Fruit fly (Drosophila melanogaster): ENCODE measurements around the gene GstD1.
A peak's percentile ranks its signal among the peaks of the same experiment; 100 is the strongest.

The GstD1 gene

DNA sequence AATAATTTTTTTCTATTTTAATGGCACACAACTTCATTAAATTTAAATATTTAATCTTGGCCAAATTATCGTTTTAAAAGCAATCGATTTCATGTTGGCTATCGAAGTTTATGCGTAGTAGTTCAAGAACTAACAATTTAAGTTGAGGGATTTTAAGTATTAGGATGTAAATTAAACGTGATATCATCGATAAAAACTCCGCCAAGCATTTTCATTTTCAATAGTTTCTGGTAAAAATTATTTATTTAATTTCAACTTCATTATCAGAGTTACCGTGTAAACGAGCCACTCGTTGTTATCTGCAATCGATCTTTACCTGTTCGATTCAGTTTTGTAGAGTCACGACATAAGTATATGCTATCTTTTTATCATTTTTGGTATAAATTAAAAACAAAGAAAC is 33.9 kb upstream of the GstD1 start (continued):
- TF ChIP-seq esg (GFP tag; conservative IDR thresholded peaks at IDR 0.05), result peak; percentile 93
- peak; percentile 91 for TF ChIP-seq eyg (GFP tag; optimal IDR thresholded peaks at IDR 0.05)
- peak; percentile 95 for TF ChIP-seq CG3407 (GFP tag; optimal IDR thresholded peaks at IDR 0.05)
- peak; percentile 92 for TF ChIP-seq gcm2 (GFP tag; optimal IDR thresholded peaks at IDR 0.05)
- peak; percentile 94 for TF ChIP-seq MBD-R2 (GFP tag; IDR thresholded peaks at IDR 0.05)
- TF ChIP-seq nau (GFP tag; optimal IDR thresholded peaks at IDR 0.05), result peak; percentile 99
- TF ChIP-seq CG9437 (GFP tag; optimal IDR thresholded peaks at IDR 0.05), result peak; percentile 92
- peak; percentile 99 for TF ChIP-seq D19A (tag; optimal IDR thresholded peaks at IDR 0.05)
- TF ChIP-seq eve (GFP tag; optimal IDR thresholded peaks at IDR 0.05), result no peak
- TF ChIP-seq seq (GFP tag; IDR thresholded peaks at IDR 0.05), result peak; percentile 97
- TF ChIP-seq HmgZ (tag; optimal IDR thresholded peaks at IDR 0.05), result peak; percentile 98
- peak; percentile 94 for TF ChIP-seq CG30431 (GFP tag; optimal IDR thresholded peaks at IDR 0.05)
- TF ChIP-seq CG2129 (GFP tag; IDR thresholded peaks at IDR 0.05; ENCODE audit: partially characterized antibody), result no peak
- peak; percentile 97 for TF ChIP-seq Xbp1 (GFP tag; optimal IDR thresholded peaks at IDR 0.05)
- peak; percentile 88 for TF ChIP-seq Lim3 (GFP tag; IDR thresholded peaks at IDR 0.05)
- TF ChIP-seq ab (GFP tag; optimal IDR thresholded peaks at IDR 0.05), result peak; percentile 73
- peak; percentile 95 for TF ChIP-seq CG14441 (GFP tag; IDR thresholded peaks at IDR 0.05)
- TF ChIP-seq CG7928 (GFP tag; optimal IDR thresholded peaks at IDR 0.05), result peak; percentile 88
- peak; percentile 97 for TF ChIP-seq CG1603 (tag; optimal IDR thresholded peaks at IDR 0.05)
- peak; percentile 86 for TF ChIP-seq Hey (tag; optimal IDR thresholded peaks at IDR 0.05)
- TF ChIP-seq CG9817 (tag; optimal IDR thresholded peaks at IDR 0.05), result peak; percentile 97
- no peak for TF ChIP-seq HLHmδ (GFP tag; optimal IDR thresholded peaks at IDR 0.05)
- TF ChIP-seq pfk (GFP tag; optimal IDR thresholded peaks at IDR 0.05), result peak; percentile 76
- TF ChIP-seq CG32767 (GFP tag; IDR thresholded peaks at IDR 0.05), result peak; percentile 93
- peak; percentile 94 for TF ChIP-seq CG18619 (GFP tag; optimal IDR thresholded peaks at IDR 0.05)
- TF ChIP-seq BtbVII (GFP tag; optimal IDR thresholded peaks at IDR 0.05), result peak; percentile 100
- TF ChIP-seq NC2α (GFP tag; optimal IDR thresholded peaks at IDR 0.05), result peak; percentile 91
- peak; percentile 98 for TF ChIP-seq Spps (tag; optimal IDR thresholded peaks at IDR 0.05)
- TF ChIP-seq CG17568 (GFP tag; optimal IDR thresholded peaks at IDR 0.05), result peak; percentile 97
- TF ChIP-seq CG1832 (GFP tag; optimal IDR thresholded peaks at IDR 0.05), result no peak
- peak; percentile 95 for TF ChIP-seq chn (GFP tag; optimal IDR thresholded peaks at IDR 0.05)
- TF ChIP-seq pros (GFP tag; optimal IDR thresholded peaks at IDR 0.05), result peak; percentile 87
- TF ChIP-seq Ada2b (GFP tag; IDR thresholded peaks at IDR 0.05), result peak; percentile 99
- TF ChIP-seq prd (optimal IDR thresholded peaks at IDR 0.05), result no peak
- peak; percentile 97 for TF ChIP-seq prd (GFP tag; IDR thresholded peaks at IDR 0.05)
- TF ChIP-seq ind (GFP tag; optimal IDR thresholded peaks at IDR 0.05), result peak; percentile 98
- peak; percentile 98 for TF ChIP-seq row (GFP tag; IDR thresholded peaks at IDR 0.05)
- TF ChIP-seq nerfin-1 (tag; optimal IDR thresholded peaks at IDR 0.05), result peak; percentile 98
- peak; percentile 98 for TF ChIP-seq CG6254 (GFP tag; optimal IDR thresholded peaks at IDR 0.05)
- peak; percentile 90 for TF ChIP-seq pum (GFP tag; optimal IDR thresholded peaks at IDR 0.05)
- TF ChIP-seq rib (GFP tag; IDR thresholded peaks at IDR 0.05), result peak; percentile 86
- peak; percentile 84 for TF ChIP-seq CG9876 (GFP tag; optimal IDR thresholded peaks at IDR 0.05)
- TF ChIP-seq dm (GFP tag; optimal IDR thresholded peaks at IDR 0.05), result peak; percentile 85
- peak; percentile 96 for TF ChIP-seq CG13624 (GFP tag; optimal IDR thresholded peaks at IDR 0.05)
- TF ChIP-seq pb (GFP tag; optimal IDR thresholded peaks at IDR 0.05), result peak; percentile 86
- no peak for TF ChIP-seq hth (optimal IDR thresholded peaks at IDR 0.05)
- peak; percentile 90 for TF ChIP-seq org-1 (GFP tag; optimal IDR thresholded peaks at IDR 0.05)
- TF ChIP-seq Bgb (GFP tag; IDR thresholded peaks at IDR 0.05; ENCODE audit: partially characterized antibody), result no peak
- peak; percentile 98 for TF ChIP-seq CG17359 (tag; optimal IDR thresholded peaks at IDR 0.05)
- TF ChIP-seq Hmx (GFP tag; optimal IDR thresholded peaks at IDR 0.05), result peak; percentile 87
- TF ChIP-seq CG12659 (GFP tag; optimal IDR thresholded peaks at IDR 0.05), result peak; percentile 97
- peak; percentile 97 for TF ChIP-seq CG7372 (GFP tag; IDR thresholded peaks at IDR 0.05)
